Worm (Caenorhabditis elegans) whole organism, L1 larva: Measurements from ENCODE around the gene smc-5.
"Not testable (repeated sequence)": the region's sequence is repeated elsewhere in the genome, so short reads cannot be mapped to it uniquely, and the experiment has no call there.

Experiments
- C34B4.2 ChIP-seq: sonication (generic microtip); optimal IDR thresholded peaks from 2 replicates; lab custom pipeline; 2017; ENCODE audit warnings: mild to moderate bottlenecking, missing genetic modification characterization, missing compliant biosample characterization
- F16B12.6 ChIP-seq: fragments of 150-350 bp; optimal IDR thresholded peaks from 2 replicates; lab custom pipeline; 2014; ENCODE audit warnings: missing biosample characterization, missing genetic modification characterization
- aha-1 ChIP-seq: fragments of 150-350 bp; optimal IDR thresholded peaks from 2 replicates; lab custom pipeline; 2014; ENCODE audit warnings: missing biosample characterization, missing genetic modification characterization
- blmp-1 ChIP-seq: fragments of 150-350 bp; optimal IDR thresholded peaks from 2 replicates; lab custom pipeline; 2014; ENCODE audit warnings: missing biosample characterization, missing genetic modification characterization
- dsc-1 ChIP-seq: sonication (generic microtip); optimal IDR thresholded peaks from 2 replicates; lab custom pipeline; 2016; ENCODE audit warnings: mild to moderate bottlenecking, missing genetic modification characterization, missing compliant biosample characterization
- efl-1 ChIP-seq, 4 experiments: fragments of 150-350 bp; optimal IDR thresholded peaks in 3 of 4; peaks in 1 of 4; 1 replicate in 1 of 4; 2 replicates in 3 of 4; lab custom pipeline; 2014; ENCODE audit warnings: missing biosample characterization in 2 of 4, missing genetic modification characterization in 2 of 4, missing genetic modification reagents in 2 of 4
- egl-27 ChIP-seq, 2 experiments: fragments of 150-350 bp in 1 of 2; sonication (generic microtip); optimal IDR thresholded peaks; 3 replicates each; lab custom pipeline; 2017 to 2018; ENCODE audit warnings: missing biosample characterization in 2 of 2, missing genetic modification characterization in 2 of 2, missing genetic modification reagents in 2 of 2
- elt-2 ChIP-seq: sonication (generic microtip); optimal IDR thresholded peaks from 2 replicates; lab custom pipeline; 2016; ENCODE audit warnings: missing genetic modification characterization, mild to moderate bottlenecking, inconsistent platforms, missing compliant biosample characterization, missing genetic modification reagents
- elt-3 ChIP-seq, 6 experiments: fragments of 150-350 bp in 1 of 6; sonication (generic microtip); optimal IDR thresholded peaks; 2 replicates each; lab custom pipeline; 2017 to 2018; ENCODE audit warnings: missing biosample characterization in 6 of 6, missing genetic modification characterization in 6 of 6, inconsistent platforms in 1 of 6
- fkh-4 ChIP-seq: sonication (generic microtip); optimal IDR thresholded peaks from 2 replicates; lab custom pipeline; 2016; ENCODE audit warnings: missing compliant biosample characterization, missing genetic modification characterization, borderline replicate concordance
- fos-1 ChIP-seq: fragments of 150-350 bp; optimal IDR thresholded peaks from 2 replicates; lab custom pipeline; 2014; ENCODE audit warnings: missing biosample characterization, missing genetic modification characterization
- grh-1 ChIP-seq: fragments of 200-800 bp; sonication (Bioruptor generic); IDR thresholded peaks from 2 replicates; pipeline ENCODE4 v1.3.6; 2022; ENCODE audit warnings: missing genetic modification reagents, missing genetic modification characterization, missing compliant biosample characterization
- hpl-2 ChIP-seq: fragments of 150-350 bp; optimal IDR thresholded peaks from 2 replicates; lab custom pipeline; 2014; ENCODE audit warnings: missing biosample characterization, missing genetic modification reagents, missing genetic modification characterization
- irx-1 ChIP-seq: sonication (generic microtip); optimal IDR thresholded peaks from 2 replicates; lab custom pipeline; 2016; ENCODE audit warnings: missing genetic modification characterization, missing compliant biosample characterization
- jun-1 ChIP-seq: fragments of 150-350 bp; optimal IDR thresholded peaks from 2 replicates; lab custom pipeline; 2014; ENCODE audit warnings: missing biosample characterization, missing genetic modification reagents, missing genetic modification characterization
- lin-14 ChIP-seq: fragments of 200-800 bp; sonication (Bioruptor generic); optimal IDR thresholded peaks from 2 replicates; lab custom pipeline; 2018; ENCODE audit warnings: mild to moderate bottlenecking, missing genetic modification characterization, moderate library complexity, missing compliant biosample characterization
- lin-15B ChIP-seq: fragments of 150-350 bp; sonication (generic microtip); optimal IDR thresholded peaks from 3 replicates; lab custom pipeline; 2014; ENCODE audit warnings: missing biosample characterization, missing genetic modification characterization
- lin-35 ChIP-seq, 2 experiments: fragments of 150-350 bp; optimal IDR thresholded peaks; 2 replicates each; lab custom pipeline; 2014; ENCODE audit warnings: missing biosample characterization in 2 of 2, missing genetic modification characterization in 2 of 2, missing genetic modification reagents in 2 of 2
- mdl-1 ChIP-seq, 2 experiments: fragments of 150-350 bp; optimal IDR thresholded peaks; 2 replicates each; lab custom pipeline; 2014 to 2017; ENCODE audit warnings: missing biosample characterization in 2 of 2, missing genetic modification characterization in 2 of 2, inconsistent platforms in 1 of 2
- mep-1 ChIP-seq: fragments of 150-350 bp; optimal IDR thresholded peaks from 2 replicates; lab custom pipeline; 2014; ENCODE audit warnings: missing biosample characterization, missing genetic modification characterization
- nhr-11 ChIP-seq: fragments of 150-350 bp; optimal IDR thresholded peaks from 2 replicates; lab custom pipeline; 2014; ENCODE audit warnings: missing biosample characterization, missing genetic modification characterization
- nhr-19 ChIP-seq: fragments of 200-800 bp; sonication (Bioruptor generic); conservative IDR thresholded peaks from 2 replicates; pipeline ENCODE4 v1.3.6; 2022; ENCODE audit warnings: missing genetic modification characterization, missing compliant biosample characterization
- nhr-20 ChIP-seq: sonication (generic microtip); optimal IDR thresholded peaks from 2 replicates; lab custom pipeline; 2016; ENCODE audit warnings: mild to moderate bottlenecking, missing genetic modification characterization, missing compliant biosample characterization
- nhr-71 ChIP-seq: sonication (generic microtip); optimal IDR thresholded peaks from 2 replicates; lab custom pipeline; 2016; ENCODE audit warnings: mild to moderate bottlenecking, missing genetic modification characterization, moderate library complexity, missing compliant biosample characterization
- nhr-76 ChIP-seq: sonication (generic microtip); optimal IDR thresholded peaks from 2 replicates; lab custom pipeline; 2017; ENCODE audit warnings: missing biosample characterization, missing genetic modification characterization
- nhr-84 ChIP-seq: sonication (generic microtip); optimal IDR thresholded peaks from 2 replicates; lab custom pipeline; 2017; ENCODE audit warnings: missing biosample characterization, missing genetic modification characterization
- nhr-90 ChIP-seq: sonication (generic microtip); optimal IDR thresholded peaks from 2 replicates; lab custom pipeline; 2016; ENCODE audit warnings: mild to moderate bottlenecking, missing genetic modification characterization, missing compliant biosample characterization; ENCODE audit not compliant: poor library complexity
- pag-3 ChIP-seq: sonication (generic microtip); optimal IDR thresholded peaks from 2 replicates; lab custom pipeline; 2017; ENCODE audit warnings: missing genetic modification characterization, mild to moderate bottlenecking, missing compliant biosample characterization, antibody characterized with exemption, borderline replicate concordance; ENCODE audit not compliant: insufficient read depth
- pqm-1 ChIP-seq: sonication (generic microtip); optimal IDR thresholded peaks from 3 replicates; lab custom pipeline; 2017; ENCODE audit warnings: missing biosample characterization, missing genetic modification characterization
- skn-1 ChIP-seq: fragments of 150-350 bp; optimal IDR thresholded peaks from 2 replicates; lab custom pipeline; 2014; ENCODE audit warnings: missing biosample characterization, missing genetic modification characterization
- sptf-1 ChIP-seq: fragments of 150-350 bp; optimal IDR thresholded peaks from 2 replicates; lab custom pipeline; 2014; ENCODE audit warnings: missing biosample characterization, missing genetic modification characterization
- sup-37 ChIP-seq: fragments of 200-800 bp; sonication (Bioruptor generic); optimal IDR thresholded peaks from 2 replicates; lab custom pipeline; 2018; ENCODE audit warnings: mild to moderate bottlenecking, missing genetic modification characterization, missing compliant biosample characterization
- swsn-7 ChIP-seq: sonication (generic microtip); optimal IDR thresholded peaks from 2 replicates; lab custom pipeline; 2016; ENCODE audit warnings: missing genetic modification characterization, missing compliant biosample characterization
- tbx-2 ChIP-seq: sonication (generic microtip); optimal IDR thresholded peaks from 2 replicates; lab custom pipeline; 2016; ENCODE audit warnings: missing genetic modification characterization, missing compliant biosample characterization
- tlp-1 ChIP-seq: fragments of 150-350 bp; optimal IDR thresholded peaks from 2 replicates; lab custom pipeline; 2014; ENCODE audit warnings: missing biosample characterization, missing genetic modification characterization
- unc-130 ChIP-seq: fragments of 150-350 bp; optimal IDR thresholded peaks from 2 replicates; lab custom pipeline; 2017; ENCODE audit warnings: missing biosample characterization, missing genetic modification characterization, inconsistent platforms
- unc-30 ChIP-seq: sonication (generic microtip); optimal IDR thresholded peaks from 2 replicates; lab custom pipeline; 2017; ENCODE audit warnings: missing biosample characterization, missing genetic modification characterization
- unc-86 ChIP-seq: sonication (generic microtip); optimal IDR thresholded peaks from 2 replicates; lab custom pipeline; 2016; ENCODE audit warnings: missing genetic modification characterization, missing compliant biosample characterization
- unc-98 ChIP-seq: fragments of 200-800 bp; sonication (Bioruptor generic); IDR thresholded peaks from 2 replicates; pipeline ENCODE4 v1.3.6; 2022; ENCODE audit warnings: missing genetic modification characterization, missing compliant biosample characterization
- zip-4 ChIP-seq: fragments of 200-800 bp; sonication (Bioruptor generic); optimal IDR thresholded peaks from 2 replicates; lab custom pipeline; 2018; ENCODE audit warnings: mild to moderate bottlenecking, missing genetic modification characterization, moderate library complexity, missing compliant biosample characterization
- ztf-11 ChIP-seq, 2 experiments: sonication (generic microtip); optimal IDR thresholded peaks; 2 replicates each; lab custom pipeline; 2016 to 2017; ENCODE audit warnings: missing genetic modification characterization in 2 of 2, missing biosample characterization in 1 of 2, missing compliant biosample characterization in 1 of 2

smc-5 gene

DNA sequence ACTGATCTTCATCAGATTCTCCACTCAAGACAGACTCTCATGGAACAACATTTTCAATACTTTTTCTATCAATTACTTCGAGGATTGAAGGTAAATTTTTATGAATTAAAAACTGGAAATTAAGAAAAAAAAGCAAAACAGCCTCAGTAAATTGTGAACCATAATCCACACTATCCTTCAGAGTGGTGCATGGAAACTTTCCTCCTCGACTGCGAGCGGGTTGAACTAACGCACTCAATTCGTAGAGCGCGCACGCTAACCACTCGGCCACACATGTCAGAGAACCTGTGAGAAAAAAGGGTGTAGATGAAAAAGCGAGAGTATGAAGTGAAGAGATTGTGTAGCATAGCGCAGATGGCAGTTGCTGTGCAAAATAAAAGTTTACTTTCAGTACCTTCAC, 43.1 kb downstream of the smc-5 start (continued):
- peak; percentile 41 for TF ChIP-seq unc-86 (tag; lab: Kevin White, UChicago)
- peak; percentile 79 for TF ChIP-seq elt-2 (tag; lab: Kevin White, UChicago)
- TF ChIP-seq swsn-7, result peak; percentile 63
- peak; percentile 78 for TF ChIP-seq nhr-90
- peak; percentile 60 for TF ChIP-seq lin-14 (GFP tag; lab: Kevin White, UChicago)
- no peak for TF ChIP-seq C34B4.2
- peak in 1 of 2 experiments; percentile 31 for TF ChIP-seq egl-27 (tag; optimal IDR thresholded peaks at IDR 0.05; lab: Kevin White, UChicago)
- peak; percentile 68 for TF ChIP-seq nhr-19
- TF ChIP-seq sptf-1 (tag; lab: Kevin White, UChicago), result no peak
- TF ChIP-seq mdl-1 (tag; optimal IDR thresholded peaks at IDR 0.05; lab: Kevin White, UChicago), result peak in 1 of 2 experiments; percentile 66
- peak; percentile 5 for TF ChIP-seq irx-1 (tag; lab: Kevin White, UChicago)

ce11 chrII:5109693-5110092, 47.8 kb downstream of the smc-5 start, which contains the start of gene F09C12.2:
Gene F09C12.2 (plus strand): TSS chrII:5110012.
- no peak for TF ChIP-seq ztf-11 (tag; optimal IDR thresholded peaks at IDR 0.05; lab: Kevin White, UChicago)
- TF ChIP-seq dsc-1, result no peak
- peak; percentile 82 for TF ChIP-seq elt-2 (tag; lab: Kevin White, UChicago)
- TF ChIP-seq efl-1 (optimal IDR thresholded peaks at IDR 0.05; lab: Kevin White, UChicago), result no peak
- TF ChIP-seq efl-1 (GFP tag; optimal IDR thresholded peaks at IDR 0.05 in 1 of 2; lab: Kevin White, UChicago), result peak in 1 of 2 experiments; percentile 72
- TF ChIP-seq aha-1, result no peak
- TF ChIP-seq tbx-2, result no peak
- no peak for TF ChIP-seq mdl-1 (tag; optimal IDR thresholded peaks at IDR 0.05; lab: Kevin White, UChicago)
- TF ChIP-seq tlp-1 (tag; lab: Kevin White, UChicago), result no peak
- TF ChIP-seq sup-37 (GFP tag; lab: Kevin White, UChicago), result no peak
- TF ChIP-seq F16B12.6, result no peak
- TF ChIP-seq lin-35 (GFP tag; optimal IDR thresholded peaks at IDR 0.05; lab: Kevin White, UChicago), result no peak
- no peak for TF ChIP-seq blmp-1 (tag; lab: Kevin White, UChicago)
- TF ChIP-seq fos-1 (tag; lab: Kevin White, UChicago), result no peak
- TF ChIP-seq, all 84 proteins: peak for 2

DNA sequence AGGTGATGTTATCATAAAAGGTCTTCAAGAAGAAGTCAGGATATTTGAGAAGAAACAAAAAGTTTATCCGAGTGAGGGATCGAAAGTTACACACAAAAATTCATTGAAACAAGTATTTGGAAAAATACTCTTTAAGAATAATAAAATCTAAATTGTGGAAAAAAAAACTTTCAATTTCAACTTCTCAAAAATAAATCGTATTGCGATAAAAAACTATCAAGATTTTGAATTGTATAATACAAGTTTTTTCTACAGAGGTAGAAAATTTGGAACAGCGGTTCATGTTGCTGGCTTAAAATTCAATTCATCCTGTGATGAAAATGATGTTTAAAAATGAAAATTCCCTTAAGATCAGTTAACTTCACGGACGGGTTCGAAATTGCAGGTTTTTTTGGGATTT, 50.2 kb downstream of the smc-5 start, which contains the start of gene F09C12.8:
TSS of gene F09C12.8 (plus strand) at position 301 of the 400 bp plus-strand sequence.
- TF ChIP-seq lin-15B (tag; lab: Kevin White, UChicago) (no peak), C34B4.2 (no peak), unc-30 (tag; lab: Kevin White, UChicago) (no peak), zip-4 (GFP tag; lab: Kevin White, UChicago) (no peak), skn-1 (tag; lab: Kevin White, UChicago) (no peak), unc-98 (GFP tag; lab: Robert Waterston, UW) (no peak), pag-3 (tag; lab: Kevin White, UChicago) (no peak), F16B12.6 (no peak), nhr-11 (tag; lab: Kevin White, UChicago) (no peak), dsc-1 (no peak), mep-1 (tag; lab: Kevin White, UChicago) (no peak), aha-1 (no peak)

DNA sequence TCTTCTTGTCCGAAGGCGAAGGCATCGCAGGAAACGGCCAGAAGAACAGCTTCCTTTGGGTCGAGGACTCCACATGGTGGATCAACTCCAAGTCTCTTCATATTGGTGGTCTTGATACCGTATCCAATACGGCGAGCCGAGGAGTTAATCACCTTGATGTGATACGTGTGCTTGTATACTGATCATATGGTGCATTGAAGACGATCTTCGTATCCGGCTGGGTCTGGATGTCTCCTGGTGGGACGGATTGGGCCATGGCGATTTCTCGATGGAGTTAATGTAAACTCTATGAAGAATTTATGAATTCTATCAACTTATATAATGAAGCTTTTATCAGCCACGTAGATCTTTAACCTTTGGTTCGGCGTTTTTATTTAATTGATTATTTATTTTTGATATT, 53.3 kb downstream of the smc-5 start, which contains the start of gene msp-74:
TSS of gene msp-74 (minus strand) at position 101 of the 400 bp plus-strand sequence.
- not testable (repeated sequence) for TF ChIP-seq grh-1 (GFP tag; lab: Robert Waterston, UW); tlp-1 (tag; lab: Kevin White, UChicago); mdl-1 (tag; optimal IDR thresholded peaks at IDR 0.05; lab: Kevin White, UChicago)

- no peak for TF ChIP-seq nhr-71 (tag; lab: Kevin White, UChicago)
- TF ChIP-seq nhr-20 (tag; lab: Kevin White, UChicago), result no peak
- TF ChIP-seq hpl-2 (GFP tag; lab: Kevin White, UChicago), result no peak
- no peak for TF ChIP-seq nhr-76
- no peak for TF ChIP-seq skn-1 (tag; lab: Kevin White, UChicago)
- TF ChIP-seq elt-3 (tag; optimal IDR thresholded peaks at IDR 0.05; lab: Kevin White, UChicago), result no peak
- TF ChIP-seq mdl-1 (tag; optimal IDR thresholded peaks at IDR 0.05; lab: Kevin White, UChicago), result no peak
- no peak for TF ChIP-seq fkh-4 (tag; lab: Kevin White, UChicago)
- TF ChIP-seq jun-1, result no peak
- TF ChIP-seq nhr-84 (tag; lab: Kevin White, UChicago), result no peak
- TF ChIP-seq pqm-1 (tag; lab: Kevin White, UChicago), result no peak
- no peak for TF ChIP-seq elt-2 (tag; lab: Kevin White, UChicago)
- TF ChIP-seq unc-130 (tag; lab: Kevin White, UChicago), result no peak
- TF ChIP-seq, all 84 proteins: peak for 0
Measured at ce11 chrII:5115733-5116132, 53.8 kb downstream of the smc-5 start, which contains the start of gene srsy-1. Gene srsy-1 (plus strand): TSS chrII:5116033.
